Worm (Caenorhabditis elegans) whole organism, midembryonic: Measurements from ENCODE around the gene nhr-51.
"Not testable (repeated sequence)": the region's sequence is repeated elsewhere in the genome, so short reads cannot be mapped to it uniquely, and the experiment has no call there.

Experiments
- T22C8.4 ChIP-seq: fragments of 200-800 bp; sonication (Bioruptor generic); IDR thresholded peaks from 2 replicates; pipeline ENCODE4 v1.3.6; 2022; ENCODE audit warnings: missing genetic modification characterization, missing compliant biosample characterization
- cog-1 ChIP-seq: sonication (generic microtip); optimal IDR thresholded peaks from 2 replicates; lab custom pipeline; 2016; ENCODE audit warnings: missing genetic modification characterization, missing compliant biosample characterization
- flt-1 ChIP-seq: fragments of 200-800 bp; sonication (Bioruptor generic); IDR thresholded peaks from 2 replicates; pipeline ENCODE4 v1.3.6; 2022; ENCODE audit warnings: missing genetic modification characterization, missing compliant biosample characterization
- klf-2 ChIP-seq: fragments of 200-800 bp; sonication (Bioruptor generic); conservative IDR thresholded peaks from 2 replicates; pipeline ENCODE4 v1.3.6; 2022; ENCODE audit warnings: missing genetic modification reagents, missing genetic modification characterization, missing compliant biosample characterization
- med-1 ChIP-seq: sonication (generic microtip); optimal IDR thresholded peaks from 2 replicates; lab custom pipeline; 2017; ENCODE audit warnings: missing genetic modification characterization, mild to moderate bottlenecking, missing compliant biosample characterization, antibody characterized with exemption, missing genetic modification reagents; ENCODE audit not compliant: insufficient read depth
- ref-1 ChIP-seq: fragments of 200-800 bp; sonication (Bioruptor generic); conservative IDR thresholded peaks from 2 replicates; pipeline ENCODE4 v1.3.6; 2022; ENCODE audit warnings: missing genetic modification reagents, missing genetic modification characterization, missing compliant biosample characterization
- tab-1 ChIP-seq: fragments of 200-800 bp; sonication (Bioruptor generic); IDR thresholded peaks from 2 replicates; pipeline ENCODE4 v1.3.6; 2022; ENCODE audit warnings: missing genetic modification characterization, missing compliant biosample characterization
- ztf-23 ChIP-seq: fragments of 200-800 bp; sonication (Bioruptor generic); IDR thresholded peaks from 2 replicates; pipeline ENCODE4 v1.3.6; 2022; ENCODE audit warnings: missing genetic modification reagents, missing genetic modification characterization, missing compliant biosample characterization
- ztf-29 ChIP-seq: fragments of 200-800 bp; sonication (Bioruptor generic); IDR thresholded peaks from 2 replicates; pipeline ENCODE4 v1.3.6; 2022; ENCODE audit warnings: missing genetic modification reagents, missing genetic modification characterization, missing compliant biosample characterization

The nhr-51 gene

ce11 chrV:15658262-15659060 lies 15.3 kb upstream of the nhr-51 start:
- TF ChIP-seq med-1 (GFP tag; lab: Kevin White, UChicago) (no peak), ztf-23 (GFP tag; lab: Robert Waterston, UW) (no peak), cog-1 (no peak), tab-1 (GFP tag; lab: Robert Waterston, UW) (no peak), klf-2 (no peak), ref-1 (GFP tag; lab: Robert Waterston, UW) (no peak), flt-1 (no peak), T22C8.4 (GFP tag; lab: Robert Waterston, UW) (no peak), ztf-29 (no peak)

- no peak for TF ChIP-seq ref-1 (GFP tag; lab: Robert Waterston, UW)
- no peak for TF ChIP-seq flt-1
- no peak for TF ChIP-seq ztf-23 (GFP tag; lab: Robert Waterston, UW)
- TF ChIP-seq med-1 (GFP tag; lab: Kevin White, UChicago) = no peak
- TF ChIP-seq ztf-29 = no peak
- no peak for TF ChIP-seq klf-2
- TF ChIP-seq tab-1 (GFP tag; lab: Robert Waterston, UW) = no peak
- no peak for TF ChIP-seq T22C8.4 (GFP tag; lab: Robert Waterston, UW)
- TF ChIP-seq cog-1 = no peak
Measured at ce11 chrV:15661003-15661402, 12.8 kb upstream of the nhr-51 start.

ce11 chrV:15661580-15661979 lies 12.2 kb upstream of the nhr-51 start:
- TF ChIP-seq tab-1 (GFP tag; lab: Robert Waterston, UW) = no peak
- TF ChIP-seq ref-1 (GFP tag; lab: Robert Waterston, UW) = no peak
- no peak for TF ChIP-seq med-1 (GFP tag; lab: Kevin White, UChicago)

- TF ChIP-seq T22C8.4 (GFP tag; lab: Robert Waterston, UW) (no peak), cog-1 (no peak), ztf-23 (GFP tag; lab: Robert Waterston, UW) (no peak), klf-2 (no peak), flt-1 (no peak), ref-1 (GFP tag; lab: Robert Waterston, UW) (no peak), ztf-29 (no peak), med-1 (GFP tag; lab: Kevin White, UChicago) (no peak), tab-1 (GFP tag; lab: Robert Waterston, UW) (no peak)
Measured at ce11 chrV:15664053-15664661, 9.7 kb upstream of the nhr-51 start.

- TF ChIP-seq med-1 (GFP tag; lab: Kevin White, UChicago) = no peak
- no peak for TF ChIP-seq ztf-29
- TF ChIP-seq ref-1 (GFP tag; lab: Robert Waterston, UW) = no peak
- no peak for TF ChIP-seq ztf-23 (GFP tag; lab: Robert Waterston, UW)
- no peak for TF ChIP-seq cog-1
- no peak for TF ChIP-seq flt-1
- TF ChIP-seq klf-2 = no peak
- TF ChIP-seq T22C8.4 (GFP tag; lab: Robert Waterston, UW) = no peak
- no peak for TF ChIP-seq tab-1 (GFP tag; lab: Robert Waterston, UW)
Measured at ce11 chrV:15666718-15667117, 7.1 kb upstream of the nhr-51 start.

- TF ChIP-seq T22C8.4 (GFP tag; lab: Robert Waterston, UW); tab-1 (GFP tag; lab: Robert Waterston, UW); flt-1: not testable (repeated sequence)
Measured at ce11 chrV:15668200-15668599, 5.6 kb upstream of the nhr-51 start, which contains the start of gene F53E4.1. F53E4.1 (minus strand) TSS chrV:15668300.

ce11 chrV:15668870-15669269 lies 4.9 kb upstream of the nhr-51 start, which contains the start of gene K06B4.4:
K06B4.4 (plus strand) TSS chrV:15669170.
- TF ChIP-seq ztf-29 = no peak
- no peak for TF ChIP-seq flt-1
- no peak for TF ChIP-seq med-1 (GFP tag; lab: Kevin White, UChicago)
- TF ChIP-seq ztf-23 (GFP tag; lab: Robert Waterston, UW) = no peak
- no peak for TF ChIP-seq T22C8.4 (GFP tag; lab: Robert Waterston, UW)
- TF ChIP-seq klf-2 = no peak
- TF ChIP-seq tab-1 (GFP tag; lab: Robert Waterston, UW) = no peak
- TF ChIP-seq cog-1 = no peak
- TF ChIP-seq ref-1 (GFP tag; lab: Robert Waterston, UW) = no peak

- TF ChIP-seq klf-2; tab-1 (GFP tag; lab: Robert Waterston, UW); T22C8.4 (GFP tag; lab: Robert Waterston, UW): not testable (repeated sequence)
Measured at ce11 chrV:15670139-15670538, 3.7 kb upstream of the nhr-51 start, which contains the start of gene K06B4.15. K06B4.15 (plus strand) TSS chrV:15670439.

ce11 chrV:15674899-15675298 lies 1.1 kb downstream of the nhr-51 start:
- TF ChIP-seq klf-2 (no peak), tab-1 (GFP tag; lab: Robert Waterston, UW) (0 out of 2 replicates have a peak, but pooled peaks have one; percentile 22)

- TF ChIP-seq ztf-29 (no peak), ztf-23 (GFP tag; lab: Robert Waterston, UW) (no peak), ref-1 (GFP tag; lab: Robert Waterston, UW) (no peak), cog-1 (no peak), T22C8.4 (GFP tag; lab: Robert Waterston, UW) (no peak), tab-1 (GFP tag; lab: Robert Waterston, UW) (no peak), med-1 (GFP tag; lab: Kevin White, UChicago) (no peak), flt-1 (no peak), klf-2 (no peak)
Measured at ce11 chrV:15677222-15677621, 3.4 kb downstream of the nhr-51 start, which contains the start of gene nhr-52. nhr-52 (plus strand) TSS chrV:15677522.
